Fruit fly (Drosophila melanogaster) whole organism, embryonic: ENCODE results near the gene CG7945.

Source experiments
- ATbp ChIP-seq: fragments of 200-800 bp; sonication (Bioruptor generic); optimal IDR thresholded peaks from 2 replicates; lab custom pipeline; 2017; ENCODE audit warnings: missing biosample characterization, mild to moderate bottlenecking, missing genetic modification characterization, missing genetic modification reagents
- Asciz ChIP-seq: fragments of 200-800 bp; sonication (Bioruptor generic); optimal IDR thresholded peaks from 2 replicates; lab custom pipeline; 2017; ENCODE audit warnings: missing biosample characterization, mild to moderate bottlenecking, missing genetic modification characterization, missing genetic modification reagents
- B-H2 ChIP-seq: fragments of 200-800 bp; sonication (Bioruptor generic); optimal IDR thresholded peaks from 2 replicates; lab custom pipeline; 2018; ENCODE audit warnings: missing biosample characterization, mild to moderate bottlenecking, missing genetic modification characterization
- Bgb ChIP-seq: fragments of 200-800 bp; sonication (Bioruptor generic); IDR thresholded peaks from 2 replicates; pipeline ENCODE4 v1.3.6; 2022; ENCODE audit warnings: missing biosample characterization, missing genetic modification characterization; ENCODE audit not compliant: partially characterized antibody
- C15 ChIP-seq: fragments of 200-800 bp; sonication (Bioruptor generic); IDR thresholded peaks from 3 replicates; pipeline ENCODE4 v1.3.6; 2022; ENCODE audit warnings: missing biosample characterization, missing genetic modification characterization
- CG10543 ChIP-seq: fragments of 200-800 bp; sonication (Bioruptor generic); optimal IDR thresholded peaks from 3 replicates; lab custom pipeline; 2017; ENCODE audit warnings: missing biosample characterization, mild to moderate bottlenecking, missing genetic modification characterization, moderate library complexity
- CG12769 ChIP-seq: fragments of 200-800 bp; sonication (Bioruptor generic); optimal IDR thresholded peaks from 2 replicates; lab custom pipeline; 2019; ENCODE audit warnings: missing biosample characterization, mild to moderate bottlenecking, missing genetic modification characterization, moderate library complexity
- CG16813 ChIP-seq: fragments of 200-800 bp; sonication (Bioruptor generic); IDR thresholded peaks from 3 replicates; pipeline ENCODE4 v1.3.6; 2022; ENCODE audit warnings: missing biosample characterization, missing genetic modification characterization; ENCODE audit not compliant: partially characterized antibody
- CG17568 ChIP-seq: fragments of 200-800 bp; sonication (Bioruptor generic); optimal IDR thresholded peaks from 2 replicates; lab custom pipeline; 2018; ENCODE audit warnings: missing biosample characterization, mild to moderate bottlenecking, missing genetic modification characterization, moderate library complexity
- CG17802 ChIP-seq: fragments of 200-800 bp; sonication (Bioruptor generic); optimal IDR thresholded peaks from 2 replicates; lab custom pipeline; 2018; ENCODE audit warnings: missing biosample characterization, mild to moderate bottlenecking, missing genetic modification characterization, moderate library complexity
- CG17829 ChIP-seq: fragments of 200-800 bp; optimal IDR thresholded peaks from 2 replicates; lab custom pipeline; 2019; ENCODE audit warnings: missing biosample characterization, mild to moderate bottlenecking, missing genetic modification characterization, moderate library complexity
- CG2202 ChIP-seq: fragments of 200-800 bp; sonication (Bioruptor generic); optimal IDR thresholded peaks from 2 replicates; lab custom pipeline; 2018; ENCODE audit warnings: missing biosample characterization, mild to moderate bottlenecking, missing genetic modification characterization
- CG2678 ChIP-seq: fragments of 200-800 bp; sonication (Bioruptor generic); optimal IDR thresholded peaks from 3 replicates; lab custom pipeline; 2019; ENCODE audit warnings: missing biosample characterization, mild to moderate bottlenecking, missing genetic modification characterization, moderate library complexity
- CG34376 ChIP-seq: fragments of 200-800 bp; sonication (Bioruptor generic); optimal IDR thresholded peaks from 2 replicates; lab custom pipeline; 2018; ENCODE audit warnings: missing biosample characterization, mild to moderate bottlenecking, missing genetic modification characterization
- CG43689 ChIP-seq: fragments of 200-800 bp; sonication (Bioruptor generic); IDR thresholded peaks from 2 replicates; pipeline ENCODE4 v1.3.6; 2022; ENCODE audit warnings: missing biosample characterization, missing genetic modification characterization
- CG4424 ChIP-seq: fragments of 200-800 bp; sonication (Bioruptor generic); optimal IDR thresholded peaks from 3 replicates; lab custom pipeline; 2016; ENCODE audit warnings: missing biosample characterization, missing genetic modification characterization
- CG6765 ChIP-seq: fragments of 200-800 bp; sonication (Bioruptor generic); optimal IDR thresholded peaks from 3 replicates; lab custom pipeline; 2017; ENCODE audit warnings: missing biosample characterization, mild to moderate bottlenecking, missing genetic modification characterization
- CG6791 ChIP-seq: fragments of 200-800 bp; sonication (Bioruptor generic); IDR thresholded peaks from 3 replicates; pipeline ENCODE4 v1.3.6; 2022; ENCODE audit warnings: missing biosample characterization, missing genetic modification characterization; ENCODE audit not compliant: partially characterized antibody
- CG7839 ChIP-seq: fragments of 200-800 bp; sonication (Bioruptor generic); optimal IDR thresholded peaks from 3 replicates; lab custom pipeline; 2018; ENCODE audit warnings: missing biosample characterization, mild to moderate bottlenecking, missing genetic modification characterization, moderate library complexity
- CG8359 ChIP-seq: fragments of 200-800 bp; sonication (Bioruptor generic); optimal IDR thresholded peaks from 2 replicates; lab custom pipeline; 2017; ENCODE audit warnings: missing biosample characterization, mild to moderate bottlenecking, missing genetic modification characterization, borderline replicate concordance
- CG9437 ChIP-seq: fragments of 200-800 bp; sonication (Bioruptor generic); optimal IDR thresholded peaks from 2 replicates; lab custom pipeline; 2018; ENCODE audit warnings: missing biosample characterization, mild to moderate bottlenecking, missing genetic modification characterization
- CHES-1-like ChIP-seq: fragments of 200-800 bp; sonication (Bioruptor generic); optimal IDR thresholded peaks from 2 replicates; lab custom pipeline; 2016; ENCODE audit warnings: missing biosample characterization, missing genetic modification characterization
- D19A ChIP-seq: fragments of 200-800 bp; optimal IDR thresholded peaks from 3 replicates; lab custom pipeline; 2019; ENCODE audit warnings: missing biosample characterization, mild to moderate bottlenecking, missing genetic modification characterization, moderate library complexity
- Dip2 ChIP-seq: fragments of 200-800 bp; sonication (Bioruptor generic); IDR thresholded peaks from 2 replicates; pipeline ENCODE4 v1.3.6; 2022; ENCODE audit warnings: missing biosample characterization, missing genetic modification characterization
- Doc2 ChIP-seq: fragments of 200-800 bp; sonication (Bioruptor generic); IDR thresholded peaks from 2 replicates; pipeline ENCODE4 v1.3.6; 2022; ENCODE audit warnings: missing biosample characterization, missing genetic modification characterization
- E2f2 ChIP-seq: fragments of 200-800 bp; sonication (Bioruptor generic); IDR thresholded peaks from 2 replicates; pipeline ENCODE4 v1.3.6; 2022; ENCODE audit warnings: missing biosample characterization, missing genetic modification characterization
- Ets65A ChIP-seq: fragments of 200-800 bp; sonication (Bioruptor generic); peaks from one replicate; lab custom pipeline; 2016; ENCODE audit warnings: missing biosample characterization, missing genetic modification characterization
- Hr3 ChIP-seq: fragments of 200-800 bp; sonication (Bioruptor generic); optimal IDR thresholded peaks from 3 replicates; lab custom pipeline; 2016; ENCODE audit warnings: missing biosample characterization, missing genetic modification characterization
- Mad ChIP-seq: fragments of 200-800 bp; sonication (Bioruptor generic); optimal IDR thresholded peaks from 2 replicates; lab custom pipeline; 2016; ENCODE audit warnings: missing biosample characterization, missing genetic modification characterization
- Myb ChIP-seq: fragments of 200-800 bp; sonication (Bioruptor generic); optimal IDR thresholded peaks from 2 replicates; lab custom pipeline; 2016; ENCODE audit warnings: missing biosample characterization, missing genetic modification characterization
- Ravus ChIP-seq: fragments of 200-800 bp; sonication (Bioruptor generic); IDR thresholded peaks from 2 replicates; pipeline ENCODE4 v1.3.6; 2022; ENCODE audit warnings: missing biosample characterization, missing genetic modification characterization
- Taf1 ChIP-seq: fragments of 200-800 bp; sonication (Bioruptor generic); IDR thresholded peaks from 2 replicates; pipeline ENCODE4 v1.3.6; 2022; ENCODE audit warnings: missing biosample characterization, missing genetic modification characterization
- cad ChIP-seq: fragments of >200 bp; optimal IDR thresholded peaks from 2 replicates; lab custom pipeline; 2017; ENCODE audit warnings: missing biosample characterization, missing genetic modification characterization
- cas ChIP-seq: fragments of 200-800 bp; sonication (Bioruptor generic); IDR thresholded peaks from 2 replicates; pipeline ENCODE4 v1.3.6; 2022; ENCODE audit warnings: missing biosample characterization, missing genetic modification characterization
- chm ChIP-seq: fragments of 200-800 bp; sonication (Bioruptor generic); IDR thresholded peaks from 2 replicates; pipeline ENCODE4 v1.3.6; 2022; ENCODE audit warnings: missing biosample characterization, missing genetic modification characterization
- crp ChIP-seq, 2 experiments: fragments of 200-800 bp; sonication (Bioruptor generic); optimal IDR thresholded peaks; 2 replicates in 1 of 2; 3 replicates in 1 of 2; lab custom pipeline; 2017; ENCODE audit warnings: missing biosample characterization in 2 of 2, missing genetic modification characterization in 2 of 2, mild to moderate bottlenecking in 1 of 2, moderate library complexity in 1 of 2
- dan ChIP-seq: fragments of 200-800 bp; sonication (Bioruptor generic); IDR thresholded peaks from 2 replicates; pipeline ENCODE4 v1.3.6; 2022; ENCODE audit warnings: missing biosample characterization, missing genetic modification characterization
- grau ChIP-seq: fragments of 200-800 bp; optimal IDR thresholded peaks from 3 replicates; lab custom pipeline; 2019; ENCODE audit warnings: missing biosample characterization, mild to moderate bottlenecking, missing genetic modification characterization, moderate library complexity
- pb ChIP-seq: fragments of 200-800 bp; sonication (Bioruptor generic); optimal IDR thresholded peaks from 3 replicates; lab custom pipeline; 2016; ENCODE audit warnings: missing biosample characterization, missing genetic modification characterization
- peb ChIP-seq: fragments of 200-800 bp; sonication (Bioruptor generic); IDR thresholded peaks from 2 replicates; pipeline ENCODE4 v1.3.6; 2022; ENCODE audit warnings: missing biosample characterization, missing genetic modification characterization
- pita ChIP-seq: fragments of 200-800 bp; sonication (Bioruptor generic); optimal IDR thresholded peaks from 2 replicates; lab custom pipeline; 2017; ENCODE audit warnings: missing biosample characterization, mild to moderate bottlenecking, missing genetic modification characterization
- sd ChIP-seq: fragments of 200-800 bp; sonication (Bioruptor generic); optimal IDR thresholded peaks from 3 replicates; lab custom pipeline; 2018; ENCODE audit warnings: missing biosample characterization, mild to moderate bottlenecking, missing genetic modification characterization, moderate library complexity
- sens ChIP-seq: fragments of 200-800 bp; sonication (Bioruptor generic); peaks from one replicate; lab custom pipeline; 2016; ENCODE audit warnings: missing biosample characterization, missing genetic modification characterization
- sna ChIP-seq: fragments of 200-800 bp; sonication (Bioruptor generic); IDR thresholded peaks from 2 replicates; pipeline ENCODE4 v1.3.6; 2022; ENCODE audit warnings: missing biosample characterization, missing genetic modification characterization; ENCODE audit not compliant: partially characterized antibody
- sug ChIP-seq: fragments of 200-800 bp; optimal IDR thresholded peaks from 2 replicates; lab custom pipeline; 2019; ENCODE audit warnings: missing biosample characterization, mild to moderate bottlenecking, missing genetic modification characterization, moderate library complexity
- tgo ChIP-seq: fragments of 200-800 bp; sonication (Bioruptor generic); IDR thresholded peaks from 3 replicates; pipeline ENCODE4 v1.3.6; 2022; ENCODE audit warnings: missing biosample characterization, missing genetic modification characterization
- toy ChIP-seq: fragments of 200-800 bp; sonication (Bioruptor generic); IDR thresholded peaks from 2 replicates; pipeline ENCODE4 v1.3.6; 2022; ENCODE audit warnings: missing biosample characterization, missing genetic modification characterization
- unpg ChIP-seq: fragments of 200-800 bp; sonication (Bioruptor generic); optimal IDR thresholded peaks from 3 replicates; lab custom pipeline; 2018; ENCODE audit warnings: missing biosample characterization, mild to moderate bottlenecking, missing genetic modification characterization, moderate library complexity
- yki ChIP-seq: fragments of >200 bp; optimal IDR thresholded peaks from 3 replicates; lab custom pipeline; 2018

The CG7945 gene

DNA sequence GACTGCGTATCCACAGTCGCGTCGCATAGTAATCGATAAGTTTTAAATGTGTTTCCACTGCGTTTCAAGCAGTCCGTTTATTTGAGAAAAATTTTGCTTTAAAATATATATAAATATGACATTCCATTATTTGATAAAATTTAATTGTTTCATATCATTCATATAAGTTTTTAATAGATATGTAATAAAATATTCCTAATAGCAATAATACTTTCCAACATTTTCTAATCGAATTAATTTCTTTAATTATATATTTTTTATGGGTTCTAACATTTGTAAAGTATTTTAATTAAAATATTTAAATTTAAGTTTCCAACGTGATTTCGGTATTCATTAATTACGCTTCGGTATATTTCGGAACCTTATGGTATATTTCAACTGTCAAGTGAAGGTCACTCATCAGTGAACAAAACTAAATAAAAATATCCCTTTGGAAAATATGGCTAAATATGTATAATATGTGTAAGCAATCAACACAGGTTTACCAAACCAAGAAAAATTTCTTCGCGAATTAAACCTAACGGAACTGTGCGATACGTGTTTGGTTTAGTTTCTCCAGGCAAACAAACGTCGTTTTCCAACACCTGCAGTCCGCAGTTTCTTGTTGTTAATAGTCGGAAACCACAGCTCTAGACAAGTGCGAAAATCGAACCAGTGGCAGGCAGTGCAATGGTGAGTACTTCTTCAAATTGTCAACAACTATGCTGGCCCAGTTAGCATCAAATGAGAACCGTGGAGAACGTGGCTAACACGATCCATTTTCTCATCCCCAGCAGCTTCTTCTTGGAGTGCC, 39.3 kb upstream of the CG7945 start, which contains the start of the genes CG7739 and SCCRO (continued):
- no peak for TF ChIP-seq CG2202
- TF ChIP-seq sug (tag; lab: Kevin White, UChicago), result peak; percentile 17
- TF ChIP-seq D19A (tag; lab: Kevin White, UChicago), result peak; percentile 47
- TF ChIP-seq chm, result peak; percentile 59; the same call in 1 of the 2 replicates
- no peak for TF ChIP-seq dan (GFP tag; lab: Robert Waterston, UW)
- TF ChIP-seq CG17568 (GFP tag; lab: Kevin White, UChicago), result no peak
- TF ChIP-seq pita (GFP tag; lab: Kevin White, UChicago), result no peak
- TF ChIP-seq sd (tag; lab: Kevin White, UChicago), result no peak
- no peak for TF ChIP-seq Bgb (GFP tag; lab: Robert Waterston, UW)
- TF ChIP-seq CG9437 (GFP tag; lab: Kevin White, UChicago), result peak; percentile 56
- no peak for TF ChIP-seq Myb (GFP tag; lab: Kevin White, UChicago)
- peak; percentile 78 for TF ChIP-seq cas
- peak; percentile 46 for TF ChIP-seq CHES-1-like
- TF ChIP-seq CG6765, result no peak
- TF ChIP-seq CG6791 (GFP tag; lab: Robert Waterston, UW), result peak; percentile 46; the same call in 2 of the 3 replicates
- peak; percentile 49 for TF ChIP-seq B-H2 (GFP tag; lab: Kevin White, UChicago)
- peak; percentile 3 for TF ChIP-seq CG34376 (GFP tag; lab: Kevin White, UChicago)
- peak; percentile 75 for TF ChIP-seq CG7839 (tag; lab: Kevin White, UChicago)
- peak; percentile 50 for TF ChIP-seq CG10543 (GFP tag; lab: Kevin White, UChicago)
- TF ChIP-seq cad (GFP tag; lab: Kevin White, UChicago), result no peak
- TF ChIP-seq pb (GFP tag; lab: Kevin White, UChicago), result no peak
- TF ChIP-seq unpg (GFP tag; lab: Kevin White, UChicago), result peak; percentile 61
- no peak for TF ChIP-seq CG12769 (tag; lab: Kevin White, UChicago)
- TF ChIP-seq CG17802 (tag; lab: Kevin White, UChicago), result peak; percentile 70
- TF ChIP-seq Dip2 (GFP tag; lab: Robert Waterston, UW), result no peak
- TF ChIP-seq tgo, result peak; percentile 69
- TF ChIP-seq grau, result peak; percentile 69
- peak in 1 of 2 experiments; percentile 70 for TF ChIP-seq crp (GFP tag; optimal IDR thresholded peaks at IDR 0.05; lab: Kevin White, UChicago)
- peak; percentile 47; the same call in 2 of the 3 replicates for TF ChIP-seq CG16813 (GFP tag; lab: Robert Waterston, UW)
- 0 out of 2 replicates have a peak, but pooled peaks have one; percentile 27 for TF ChIP-seq toy (GFP tag; lab: Robert Waterston, UW)
- TF ChIP-seq Taf1 (GFP tag; lab: Robert Waterston, UW), result 0 out of 2 replicates have a peak, but pooled peaks have one; percentile 5
- TF ChIP-seq CG2678 (tag; lab: Kevin White, UChicago), result peak; percentile 74
- TF ChIP-seq E2f2 (GFP tag; lab: Robert Waterston, UW), result peak; percentile 52
- 0 out of 2 replicates have a peak, but pooled peaks have one; percentile 48 for TF ChIP-seq sna (GFP tag; lab: Robert Waterston, UW)
- TF ChIP-seq Ets65A (GFP tag; lab: Kevin White, UChicago), result peak; percentile 92
- TF ChIP-seq C15 (GFP tag; lab: Robert Waterston, UW), result no peak
- no peak for TF ChIP-seq peb
- TF ChIP-seq CG8359 (GFP tag; lab: Kevin White, UChicago), result no peak
- peak; percentile 58 for TF ChIP-seq sens (GFP tag; lab: Kevin White, UChicago)
- peak; percentile 54 for TF ChIP-seq CG4424
- peak; percentile 10; the same call in 1 of the 2 replicates for TF ChIP-seq Ravus (GFP tag; lab: Robert Waterston, UW)
- TF ChIP-seq ATbp (GFP tag; lab: Kevin White, UChicago), result no peak
- no peak for TF ChIP-seq Doc2
- TF ChIP-seq yki (lab: Kevin White, UChicago), result no peak
- no peak for TF ChIP-seq CG43689 (GFP tag; lab: Robert Waterston, UW)
- peak; percentile 42 for TF ChIP-seq Mad (GFP tag; lab: Kevin White, UChicago)
- TF ChIP-seq Asciz (GFP tag; lab: Kevin White, UChicago), result no peak
- peak; percentile 48 for TF ChIP-seq Hr3 (GFP tag; lab: Kevin White, UChicago)
- TF ChIP-seq CG17829 (tag; lab: Kevin White, UChicago), result peak; percentile 71
